Fruit fly (Drosophila melanogaster): ENCODE results near the gene Ubc7.
A peak's percentile ranks its signal among the peaks of the same experiment; 100 is the strongest.

Gene Ubc7

DNA sequence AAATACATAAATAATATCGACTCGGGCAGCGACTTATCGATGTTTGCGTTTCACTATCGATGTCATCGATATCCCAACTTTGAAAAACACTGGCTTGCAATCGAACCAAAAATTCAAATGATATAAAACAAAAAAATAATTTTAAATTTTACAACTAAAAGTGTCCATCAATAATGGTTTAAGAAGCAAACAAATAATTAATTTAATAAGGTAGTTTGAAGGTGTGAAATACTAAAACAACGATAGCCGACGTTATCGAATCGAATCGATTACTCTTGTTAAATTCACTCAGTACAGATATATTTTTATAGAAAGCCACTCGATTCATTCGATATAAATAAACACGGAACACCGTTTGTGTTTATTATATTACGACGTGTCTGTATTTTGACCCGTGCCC, at the start of gene Ubc7, which contains the start of gene SMC3:
TSS of gene Ubc7 (plus strand) at position 260 of the 400 bp plus-strand sequence.
TSS of gene SMC3 (minus strand) at position 22 of the 400 bp plus-strand sequence.
- TF ChIP-seq Lpt (GFP tag; optimal IDR thresholded peaks at IDR 0.05) (no peak), CG3032 (tag; optimal IDR thresholded peaks at IDR 0.05) (no peak), CG16779 (tag; optimal IDR thresholded peaks at IDR 0.05) (no peak), esn (GFP tag; optimal IDR thresholded peaks at IDR 0.05) (peak; percentile 7), CG34406 (GFP tag; optimal IDR thresholded peaks at IDR 0.05) (no peak), fkh (GFP tag; optimal IDR thresholded peaks at IDR 0.05) (peak; percentile 58), topi (GFP tag; optimal IDR thresholded peaks at IDR 0.05) (no peak), Eip93F (GFP tag; optimal IDR thresholded peaks at IDR 0.05) (peak; percentile 33), acj6 (GFP tag; optimal IDR thresholded peaks at IDR 0.05) (no peak), eg (GFP tag; IDR thresholded peaks at IDR 0.05) (no peak), fd59A (GFP tag; optimal IDR thresholded peaks at IDR 0.05) (no peak), Gug (GFP tag; IDR thresholded peaks at IDR 0.05) (no peak), CG3919 (GFP tag; optimal IDR thresholded peaks at IDR 0.05) (no peak), CG11902 (GFP tag; optimal IDR thresholded peaks at IDR 0.05) (no peak), lz (GFP tag; optimal IDR thresholded peaks at IDR 0.05) (no peak), CG4318 (GFP tag; optimal IDR thresholded peaks at IDR 0.05) (no peak), CG6276 (GFP tag; optimal IDR thresholded peaks at IDR 0.05) (no peak), CG11294 (GFP tag; IDR thresholded peaks at IDR 0.05) (no peak), Sox14 (GFP tag; optimal IDR thresholded peaks at IDR 0.05) (no peak), Smox (GFP tag; optimal IDR thresholded peaks at IDR 0.05) (no peak), CG8319 (GFP tag; optimal IDR thresholded peaks at IDR 0.05) (no peak)

DNA sequence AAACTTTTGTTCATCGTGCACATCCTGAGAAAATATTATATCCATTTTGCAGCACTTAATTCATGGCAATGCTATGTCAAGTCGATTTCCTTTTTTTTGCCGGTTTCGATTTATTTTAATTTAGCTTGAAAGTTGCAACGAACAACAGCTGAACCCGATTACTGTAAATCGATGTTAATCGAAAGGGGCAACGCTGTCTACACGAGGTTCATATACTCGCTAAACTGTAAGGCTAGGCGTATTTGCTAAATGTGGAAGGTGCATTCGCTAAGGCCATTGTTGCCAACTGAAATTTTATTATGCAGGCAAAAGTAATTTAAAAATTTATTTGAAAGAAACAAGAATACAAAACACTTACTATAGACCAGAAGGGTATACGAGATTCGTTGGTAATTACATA, 46.1 kb upstream of the Ubc7 start, which contains the start of gene CG9902:
TSS of gene CG9902 (minus strand) at position 131 of the 400 bp plus-strand sequence.
- TF ChIP-seq CG8319 (GFP tag; optimal IDR thresholded peaks at IDR 0.05) (no peak), eg (GFP tag; IDR thresholded peaks at IDR 0.05) (no peak), CG8119 (GFP tag; IDR thresholded peaks at IDR 0.05) (no peak), Smox (GFP tag; optimal IDR thresholded peaks at IDR 0.05) (no peak), CG3032 (tag; optimal IDR thresholded peaks at IDR 0.05) (no peak), net (GFP tag; optimal IDR thresholded peaks at IDR 0.05) (no peak), Ets21C (GFP tag; optimal IDR thresholded peaks at IDR 0.05) (no peak), lz (GFP tag; optimal IDR thresholded peaks at IDR 0.05) (no peak), CG4318 (GFP tag; optimal IDR thresholded peaks at IDR 0.05) (no peak), Sox14 (GFP tag; optimal IDR thresholded peaks at IDR 0.05) (no peak), CG11902 (GFP tag; optimal IDR thresholded peaks at IDR 0.05) (no peak), CG6276 (GFP tag; optimal IDR thresholded peaks at IDR 0.05) (no peak), Met (GFP tag; optimal IDR thresholded peaks at IDR 0.05) (no peak)

DNA sequence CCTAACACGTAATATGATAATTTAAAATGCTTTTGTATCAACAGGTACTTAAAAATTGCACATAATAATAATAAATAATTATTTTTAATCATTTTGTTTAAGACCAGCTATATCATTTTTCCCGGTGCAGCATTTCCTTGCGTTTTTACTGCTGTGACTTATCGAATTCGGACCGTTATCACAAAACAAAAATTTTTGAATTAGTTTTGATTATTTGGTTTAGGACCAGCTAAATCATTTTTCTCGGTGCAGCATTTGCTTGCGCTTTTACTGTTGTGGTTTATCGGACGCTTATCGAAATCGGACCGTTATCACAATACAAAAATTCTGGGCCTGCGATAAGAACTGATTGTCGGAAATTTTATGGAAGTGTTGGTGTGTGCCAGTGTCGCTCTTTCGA, 40.9 kb upstream of the Ubc7 start:
- TF ChIP-seq CG11902 (GFP tag; optimal IDR thresholded peaks at IDR 0.05): peak; percentile 58
- peak; percentile 62 for TF ChIP-seq fd85E (GFP tag; optimal IDR thresholded peaks at IDR 0.05)
- no peak for TF ChIP-seq CG16779 (tag; optimal IDR thresholded peaks at IDR 0.05)
- no peak for TF ChIP-seq Sox102F (GFP tag; optimal IDR thresholded peaks at IDR 0.05)
- peak; percentile 85 for TF ChIP-seq OdsH (GFP tag; optimal IDR thresholded peaks at IDR 0.05)
- peak; percentile 86 for TF ChIP-seq net (GFP tag; optimal IDR thresholded peaks at IDR 0.05)
- TF ChIP-seq CG6792 (GFP tag; optimal IDR thresholded peaks at IDR 0.05): peak; percentile 73
- TF ChIP-seq fd59A (GFP tag; optimal IDR thresholded peaks at IDR 0.05): peak; percentile 54
- TF ChIP-seq dsx (GFP tag; optimal IDR thresholded peaks at IDR 0.05; ENCODE audit: poor library complexity, severe bottlenecking): peak; percentile 65
- peak; percentile 75 for TF ChIP-seq Sox14 (GFP tag; optimal IDR thresholded peaks at IDR 0.05)
- peak; percentile 71 for TF ChIP-seq CG11762 (GFP tag; optimal IDR thresholded peaks at IDR 0.05; ENCODE audit: insufficient read depth)
- TF ChIP-seq CG34406 (GFP tag; optimal IDR thresholded peaks at IDR 0.05): peak; percentile 84
- peak; percentile 88 for TF ChIP-seq CG3919 (GFP tag; optimal IDR thresholded peaks at IDR 0.05)
- peak; percentile 77 for TF ChIP-seq Hr4 (GFP tag; optimal IDR thresholded peaks at IDR 0.05)
- peak; percentile 61 for TF ChIP-seq CG6854 (GFP tag; optimal IDR thresholded peaks at IDR 0.05)
- peak; percentile 78 for TF ChIP-seq Hr39 (GFP tag; optimal IDR thresholded peaks at IDR 0.05)
- peak; percentile 88 for TF ChIP-seq CG6163 (GFP tag; IDR thresholded peaks at IDR 0.05)
- peak; percentile 78 for TF ChIP-seq achi (GFP tag; optimal IDR thresholded peaks at IDR 0.05)
- TF ChIP-seq Ets96B (tag; optimal IDR thresholded peaks at IDR 0.05): peak; percentile 75
- TF ChIP-seq Ets21C (GFP tag; optimal IDR thresholded peaks at IDR 0.05): peak; percentile 65
- no peak for TF ChIP-seq spab (GFP tag; optimal IDR thresholded peaks at IDR 0.05)
- no peak for TF ChIP-seq CG6276 (GFP tag; optimal IDR thresholded peaks at IDR 0.05)
- TF ChIP-seq Smox (GFP tag; optimal IDR thresholded peaks at IDR 0.05): peak; percentile 82
- peak; percentile 52 for TF ChIP-seq Eip75B (GFP tag; optimal IDR thresholded peaks at IDR 0.05)
- TF ChIP-seq fkh (GFP tag; optimal IDR thresholded peaks at IDR 0.05): no peak
- peak; percentile 18 for TF ChIP-seq Lpt (GFP tag; optimal IDR thresholded peaks at IDR 0.05)
- TF ChIP-seq salr (GFP tag; optimal IDR thresholded peaks at IDR 0.05): no peak
- TF ChIP-seq svp (GFP tag): peak; percentile 85
- TF ChIP-seq vri (GFP tag; optimal IDR thresholded peaks at IDR 0.05): no peak
- TF ChIP-seq CG4318 (GFP tag; optimal IDR thresholded peaks at IDR 0.05): peak; percentile 69
- TF ChIP-seq dac (GFP tag; optimal IDR thresholded peaks at IDR 0.05): peak; percentile 64
- no peak for TF ChIP-seq CG6808 (GFP tag; optimal IDR thresholded peaks at IDR 0.05)
- TF ChIP-seq CG9139 (GFP tag; optimal IDR thresholded peaks at IDR 0.05): no peak
- TF ChIP-seq esn (GFP tag; optimal IDR thresholded peaks at IDR 0.05): peak; percentile 86
